Fruit fly (Drosophila melanogaster) whole organism, prepupa: ENCODE measurements around the gene CG16782.

ENCODE experiments used
- Blimp-1 ChIP-seq: fragments of 200-800 bp; sonication (Bioruptor generic); optimal IDR thresholded peaks from 3 replicates; lab custom pipeline; 2017; ENCODE audit warnings: missing biosample characterization, missing genetic modification characterization, mild to moderate bottlenecking, moderate library complexity, missing genetic modification reagents
- CG10631 ChIP-seq: fragments of 200-800 bp; sonication (Bioruptor generic); optimal IDR thresholded peaks from 2 replicates; lab custom pipeline; 2016; ENCODE audit warnings: missing biosample characterization, missing genetic modification characterization
- CG10669 ChIP-seq: fragments of 200-800 bp; sonication (Bioruptor generic); optimal IDR thresholded peaks from 3 replicates; lab custom pipeline; 2018; ENCODE audit warnings: missing biosample characterization, mild to moderate bottlenecking, missing genetic modification characterization, moderate library complexity
- CG11762 ChIP-seq: fragments of 200-800 bp; sonication (Bioruptor generic); optimal IDR thresholded peaks from 3 replicates; lab custom pipeline; 2016; ENCODE audit warnings: missing biosample characterization, missing genetic modification characterization; ENCODE audit not compliant: insufficient read depth
- CG15336 ChIP-seq: fragments of 200-800 bp; sonication (Bioruptor generic); IDR thresholded peaks from 2 replicates; pipeline ENCODE4 v1.3.6; 2022; ENCODE audit warnings: missing biosample characterization, missing genetic modification characterization
- CG1621 ChIP-seq: fragments of 200-800 bp; sonication (Bioruptor generic); optimal IDR thresholded peaks from 3 replicates; lab custom pipeline; 2018; ENCODE audit warnings: missing biosample characterization, mild to moderate bottlenecking, missing genetic modification characterization
- CG16779 ChIP-seq: fragments of 200-800 bp; sonication (Bioruptor generic); optimal IDR thresholded peaks from 3 replicates; lab custom pipeline; 2017; ENCODE audit warnings: missing biosample characterization, mild to moderate bottlenecking, missing genetic modification characterization
- CG3032 ChIP-seq: fragments of 200-800 bp; optimal IDR thresholded peaks from 2 replicates; lab custom pipeline; 2019; ENCODE audit warnings: missing biosample characterization, mild to moderate bottlenecking, missing genetic modification characterization, moderate library complexity
- CG31627 ChIP-seq: fragments of 200-800 bp; sonication (Bioruptor generic); optimal IDR thresholded peaks from 3 replicates; lab custom pipeline; 2016; ENCODE audit warnings: missing biosample characterization, missing genetic modification characterization
- CG32006 ChIP-seq: fragments of 200-800 bp; sonication (Bioruptor generic); optimal IDR thresholded peaks from 3 replicates; lab custom pipeline; 2017; ENCODE audit warnings: missing biosample characterization, mild to moderate bottlenecking, missing genetic modification characterization
- CG34406 ChIP-seq: fragments of 200-800 bp; sonication (Bioruptor generic); optimal IDR thresholded peaks from 3 replicates; lab custom pipeline; 2016; ENCODE audit warnings: missing biosample characterization, missing genetic modification characterization
- CG4318 ChIP-seq: fragments of 200-800 bp; sonication (Bioruptor generic); optimal IDR thresholded peaks from 3 replicates; lab custom pipeline; 2017; ENCODE audit warnings: missing biosample characterization, mild to moderate bottlenecking, missing genetic modification characterization
- CG6163 ChIP-seq: fragments of 200-800 bp; sonication (Bioruptor generic); IDR thresholded peaks from 3 replicates; pipeline ENCODE4 v1.3.6; 2022; ENCODE audit warnings: missing biosample characterization, missing genetic modification characterization
- CG6276 ChIP-seq: fragments of 200-800 bp; sonication (Bioruptor generic); optimal IDR thresholded peaks from 2 replicates; lab custom pipeline; 2017; ENCODE audit warnings: missing biosample characterization, mild to moderate bottlenecking, missing genetic modification characterization
- CG6792 ChIP-seq: fragments of 200-800 bp; sonication (Bioruptor generic); optimal IDR thresholded peaks from 3 replicates; lab custom pipeline; 2016; ENCODE audit warnings: missing biosample characterization, missing genetic modification characterization
- CG6808 ChIP-seq: fragments of 200-800 bp; sonication (Bioruptor generic); optimal IDR thresholded peaks from 3 replicates; lab custom pipeline; 2017; ENCODE audit warnings: missing biosample characterization, missing genetic modification characterization, mild to moderate bottlenecking, moderate library complexity, missing genetic modification reagents
- CG6854 ChIP-seq: fragments of 200-800 bp; sonication (Bioruptor generic); optimal IDR thresholded peaks from 2 replicates; lab custom pipeline; 2017; ENCODE audit warnings: missing biosample characterization, mild to moderate bottlenecking, missing genetic modification characterization
- CG7368 ChIP-seq: fragments of 200-800 bp; sonication (Bioruptor generic); optimal IDR thresholded peaks from 3 replicates; lab custom pipeline; 2016; ENCODE audit warnings: missing biosample characterization, missing genetic modification characterization
- CG8119 ChIP-seq: fragments of 200-800 bp; sonication (Bioruptor generic); IDR thresholded peaks from 3 replicates; pipeline ENCODE4 v1.3.6; 2022; ENCODE audit warnings: missing biosample characterization, missing genetic modification characterization
- CG8319 ChIP-seq: fragments of 200-800 bp; sonication (Bioruptor generic); optimal IDR thresholded peaks from 3 replicates; lab custom pipeline; 2016; ENCODE audit warnings: missing biosample characterization, missing genetic modification characterization
- CG8632 ChIP-seq: fragments of 200-800 bp; sonication (Bioruptor generic); optimal IDR thresholded peaks from 3 replicates; lab custom pipeline; 2016; ENCODE audit warnings: missing biosample characterization, missing genetic modification characterization
- Eip75B ChIP-seq: fragments of 200-800 bp; sonication (Bioruptor generic); optimal IDR thresholded peaks from 3 replicates; lab custom pipeline; 2016; ENCODE audit warnings: missing biosample characterization, missing genetic modification characterization
- Eip78C ChIP-seq: fragments of 200-800 bp; sonication (Bioruptor generic); peaks from one replicate; lab custom pipeline; 2016; ENCODE audit warnings: missing biosample characterization, missing genetic modification characterization
- Ets21C ChIP-seq: fragments of 200-800 bp; sonication (Bioruptor generic); optimal IDR thresholded peaks from 3 replicates; lab custom pipeline; 2016; ENCODE audit warnings: missing biosample characterization, missing genetic modification characterization
- Ets96B ChIP-seq: fragments of 200-800 bp; optimal IDR thresholded peaks from 2 replicates; lab custom pipeline; 2019; ENCODE audit warnings: missing biosample characterization, mild to moderate bottlenecking, missing genetic modification characterization, moderate library complexity
- Hr38 ChIP-seq: sonication (Bioruptor generic); optimal IDR thresholded peaks from 2 replicates; lab custom pipeline; 2016; ENCODE audit warnings: missing biosample characterization, missing genetic modification characterization
- Hr39 ChIP-seq: fragments of 200-800 bp; sonication (Bioruptor generic); optimal IDR thresholded peaks from 2 replicates; lab custom pipeline; 2016; ENCODE audit warnings: missing biosample characterization, missing genetic modification characterization
- Lpt ChIP-seq: fragments of 200-800 bp; sonication (Bioruptor generic); optimal IDR thresholded peaks from 3 replicates; lab custom pipeline; 2016; ENCODE audit warnings: missing biosample characterization, missing genetic modification characterization
- Met ChIP-seq: fragments of 200-800 bp; sonication (Bioruptor generic); optimal IDR thresholded peaks from 3 replicates; lab custom pipeline; 2016; ENCODE audit warnings: missing biosample characterization, missing genetic modification characterization
- OdsH ChIP-seq: fragments of 200-800 bp; sonication (Bioruptor generic); optimal IDR thresholded peaks from 3 replicates; lab custom pipeline; 2016; ENCODE audit warnings: missing biosample characterization, missing genetic modification characterization
- Smox ChIP-seq: fragments of 200-800 bp; sonication (Bioruptor generic); optimal IDR thresholded peaks from 3 replicates; lab custom pipeline; 2016; ENCODE audit warnings: missing biosample characterization, missing genetic modification characterization
- Sox14 ChIP-seq: fragments of 200-800 bp; sonication (Bioruptor generic); optimal IDR thresholded peaks from 3 replicates; lab custom pipeline; 2016; ENCODE audit warnings: missing biosample characterization, missing genetic modification characterization
- achi ChIP-seq: fragments of 200-800 bp; sonication (Bioruptor generic); optimal IDR thresholded peaks from 3 replicates; lab custom pipeline; 2016; ENCODE audit warnings: missing biosample characterization, missing genetic modification characterization
- acj6 ChIP-seq: fragments of 200-800 bp; sonication (Bioruptor generic); optimal IDR thresholded peaks from 3 replicates; lab custom pipeline; 2016; ENCODE audit warnings: missing biosample characterization, missing genetic modification characterization
- cyc ChIP-seq: fragments of 200-800 bp; sonication (Bioruptor generic); optimal IDR thresholded peaks from 3 replicates; lab custom pipeline; 2016; ENCODE audit warnings: missing biosample characterization, missing genetic modification characterization
- dac ChIP-seq: fragments of 200-800 bp; sonication (Bioruptor generic); optimal IDR thresholded peaks from 2 replicates; lab custom pipeline; 2017; ENCODE audit warnings: missing biosample characterization, mild to moderate bottlenecking, missing genetic modification characterization
- dsx ChIP-seq: fragments of 200-800 bp; optimal IDR thresholded peaks from 3 replicates; lab custom pipeline; 2019; ENCODE audit warnings: missing biosample characterization, mild to moderate bottlenecking, missing genetic modification characterization, moderate library complexity; ENCODE audit not compliant: poor library complexity, severe bottlenecking
- eg ChIP-seq: fragments of 200-800 bp; sonication (Bioruptor generic); IDR thresholded peaks from 3 replicates; pipeline ENCODE4 v1.3.6; 2022; ENCODE audit warnings: missing biosample characterization, missing genetic modification characterization
- esn ChIP-seq: fragments of 200-800 bp; sonication (Bioruptor generic); optimal IDR thresholded peaks from 2 replicates; lab custom pipeline; 2016; ENCODE audit warnings: missing biosample characterization, mild to moderate bottlenecking, missing genetic modification characterization, moderate library complexity
- fd59A ChIP-seq: fragments of 200-800 bp; sonication (Bioruptor generic); optimal IDR thresholded peaks from 2 replicates; lab custom pipeline; 2017; ENCODE audit warnings: missing biosample characterization, mild to moderate bottlenecking, missing genetic modification characterization, missing genetic modification reagents
- fd85E ChIP-seq: fragments of 200-800 bp; sonication (Bioruptor generic); optimal IDR thresholded peaks from 3 replicates; lab custom pipeline; 2016; ENCODE audit warnings: missing biosample characterization, missing genetic modification characterization
- fkh ChIP-seq: fragments of 200-800 bp; sonication (Bioruptor generic); optimal IDR thresholded peaks from 3 replicates; lab custom pipeline; 2017; ENCODE audit warnings: missing biosample characterization, mild to moderate bottlenecking, missing genetic modification characterization, moderate library complexity
- lz ChIP-seq: fragments of 200-800 bp; sonication (Bioruptor generic); optimal IDR thresholded peaks from 3 replicates; lab custom pipeline; 2016; ENCODE audit warnings: missing biosample characterization, missing genetic modification characterization
- net ChIP-seq: fragments of 200-800 bp; sonication (Bioruptor generic); optimal IDR thresholded peaks from 3 replicates; lab custom pipeline; 2016; ENCODE audit warnings: missing biosample characterization, missing genetic modification characterization
- salr ChIP-seq, 2 experiments: fragments of 200-800 bp; sonication (Bioruptor generic); optimal IDR thresholded peaks; 3 replicates each; lab custom pipeline; 2016 to 2018; ENCODE audit warnings: missing biosample characterization in 2 of 2, missing genetic modification characterization in 2 of 2, mild to moderate bottlenecking in 1 of 2
- ss ChIP-seq, 2 experiments: fragments of 200-800 bp; sonication (Bioruptor generic); optimal IDR thresholded peaks; 2 replicates in 1 of 2; 3 replicates in 1 of 2; lab custom pipeline; 2017 to 2018; ENCODE audit warnings: mild to moderate bottlenecking in 2 of 2, missing biosample characterization in 2 of 2, missing genetic modification characterization in 2 of 2, moderate library complexity in 1 of 2
- svp ChIP-seq: fragments of 200-800 bp; sonication (Bioruptor generic); peaks from one replicate; lab custom pipeline; 2016; ENCODE audit warnings: missing biosample characterization, missing genetic modification characterization
- vri ChIP-seq: fragments of 200-800 bp; sonication (Bioruptor generic); optimal IDR thresholded peaks from 3 replicates; lab custom pipeline; 2016; ENCODE audit warnings: missing biosample characterization, mild to moderate bottlenecking, missing genetic modification characterization

CG16782 gene

dm6 chrX:3437493-3437892, 22.5 kb downstream of the CG16782 start (continued):
- TF ChIP-seq OdsH (no peak), CG4318 (GFP tag; lab: Kevin White, UChicago) (no peak), CG8632 (GFP tag; lab: Kevin White, UChicago) (no peak), cyc (peak; percentile 64), CG32006 (no peak), Smox (GFP tag; lab: Kevin White, UChicago) (peak; percentile 27), CG8319 (GFP tag; lab: Kevin White, UChicago) (no peak), Eip78C (peak; percentile 69), CG7368 (GFP tag; lab: Kevin White, UChicago) (no peak), CG10669 (GFP tag; lab: Kevin White, UChicago) (no peak), dsx (GFP tag; lab: Kevin White, UChicago) (no peak), lz (GFP tag; lab: Kevin White, UChicago) (peak; percentile 43), Eip75B (peak; percentile 24), CG8119 (GFP tag; lab: Robert Waterston, UW) (no peak), CG34406 (GFP tag; lab: Kevin White, UChicago) (no peak), Sox14 (GFP tag; lab: Kevin White, UChicago) (no peak), CG1621 (tag; lab: Kevin White, UChicago) (no peak), net (no peak), Blimp-1 (GFP tag; lab: Kevin White, UChicago) (peak; percentile 20), CG16779 (tag; lab: Kevin White, UChicago) (no peak), fd85E (GFP tag; lab: Kevin White, UChicago) (no peak), achi (GFP tag; lab: Kevin White, UChicago) (no peak), CG10631 (GFP tag; lab: Kevin White, UChicago) (no peak), ss (GFP tag; optimal IDR thresholded peaks at IDR 0.05; lab: Kevin White, UChicago) (no peak), CG6276 (no peak), Hr39 (GFP tag; lab: Kevin White, UChicago) (peak; percentile 52), CG3032 (no peak), CG15336 (GFP tag; lab: Robert Waterston, UW) (no peak), CG31627 (GFP tag; lab: Kevin White, UChicago) (no peak), CG6854 (GFP tag; lab: Kevin White, UChicago) (no peak)

dm6 chrX:3436183-3436582, 23.9 kb downstream of the CG16782 start:
- TF ChIP-seq CG8119 (GFP tag; lab: Robert Waterston, UW): peak; percentile 72
- TF ChIP-seq eg: no peak
- TF ChIP-seq CG15336 (GFP tag; lab: Robert Waterston, UW): peak; percentile 64
- TF ChIP-seq CG11762 (GFP tag; lab: Kevin White, UChicago): peak; percentile 39
- peak; percentile 40 for TF ChIP-seq CG10631 (GFP tag; lab: Kevin White, UChicago)
- TF ChIP-seq fkh: no peak
- TF ChIP-seq CG10669 (GFP tag; lab: Kevin White, UChicago): peak; percentile 59
- no peak for TF ChIP-seq CG16779 (tag; lab: Kevin White, UChicago)
- no peak for TF ChIP-seq vri
- TF ChIP-seq OdsH: peak; percentile 54
- no peak for TF ChIP-seq CG8632 (GFP tag; lab: Kevin White, UChicago)
- peak; percentile 68 for TF ChIP-seq CG4318 (GFP tag; lab: Kevin White, UChicago)
- peak; percentile 34 for TF ChIP-seq CG1621 (tag; lab: Kevin White, UChicago)
- no peak for TF ChIP-seq Hr38
- no peak for TF ChIP-seq esn (GFP tag; lab: Kevin White, UChicago)
- TF ChIP-seq cyc: peak; percentile 32
- TF ChIP-seq acj6 (GFP tag; lab: Kevin White, UChicago): peak; percentile 52
- peak; percentile 70 for TF ChIP-seq svp
- TF ChIP-seq dac (GFP tag; lab: Kevin White, UChicago): peak; percentile 49
- peak; percentile 14 for TF ChIP-seq Lpt (GFP tag; lab: Kevin White, UChicago)
- TF ChIP-seq Ets21C (GFP tag; lab: Kevin White, UChicago): no peak
- no peak for TF ChIP-seq fd59A (GFP tag; lab: Kevin White, UChicago)
- no peak for TF ChIP-seq CG7368 (GFP tag; lab: Kevin White, UChicago)
- no peak for TF ChIP-seq Smox (GFP tag; lab: Kevin White, UChicago)
- TF ChIP-seq CG31627 (GFP tag; lab: Kevin White, UChicago): no peak
- TF ChIP-seq lz (GFP tag; lab: Kevin White, UChicago): peak; percentile 24
- peak in 1 of 2 experiments; percentile 15 for TF ChIP-seq salr (GFP tag; optimal IDR thresholded peaks at IDR 0.05; lab: Kevin White, UChicago)
- peak; percentile 37 for TF ChIP-seq Eip75B
- peak; percentile 28 for TF ChIP-seq dsx (GFP tag; lab: Kevin White, UChicago)
- peak; percentile 59 for TF ChIP-seq Ets96B
- TF ChIP-seq CG6163 (GFP tag; lab: Robert Waterston, UW): peak; percentile 70
- peak; percentile 27 for TF ChIP-seq CG6792 (GFP tag; lab: Kevin White, UChicago)
- peak; percentile 41 for TF ChIP-seq Sox14 (GFP tag; lab: Kevin White, UChicago)
- peak; percentile 60 for TF ChIP-seq CG6808 (GFP tag; lab: Kevin White, UChicago)
- no peak for TF ChIP-seq Met
